Worm (Caenorhabditis elegans) whole organism, mixed stage, embryonic: ENCODE data around the gene wago-4.

ENCODE experiments used
- bed-3 ChIP-seq: fragments of 200-800 bp; sonication (Bioruptor generic); optimal IDR thresholded peaks from 3 replicates; lab custom pipeline; 2018; ENCODE audit warnings: mild to moderate bottlenecking, missing genetic modification characterization, moderate library complexity, missing compliant biosample characterization
- blmp-1 ChIP-seq: fragments of 150-350 bp; optimal IDR thresholded peaks from 2 replicates; lab custom pipeline; 2014; ENCODE audit warnings: missing biosample characterization, missing genetic modification characterization
- ceh-39 ChIP-seq: fragments of 150-350 bp; optimal IDR thresholded peaks from 2 replicates; lab custom pipeline; 2014; ENCODE audit warnings: missing biosample characterization, missing genetic modification characterization
- ceh-43 ChIP-seq: fragments of 200-800 bp; sonication (Bioruptor generic); optimal IDR thresholded peaks from 2 replicates; lab custom pipeline; 2018; ENCODE audit warnings: mild to moderate bottlenecking, missing genetic modification characterization, moderate library complexity, missing compliant biosample characterization
- ceh-83 ChIP-seq: fragments of 200-800 bp; sonication (Bioruptor generic); optimal IDR thresholded peaks from 2 replicates; lab custom pipeline; 2018; ENCODE audit warnings: mild to moderate bottlenecking, missing genetic modification characterization, missing compliant biosample characterization
- ces-1 ChIP-seq: fragments of 150-350 bp; optimal IDR thresholded peaks from 2 replicates; lab custom pipeline; 2014; ENCODE audit warnings: missing biosample characterization, missing genetic modification reagents, missing genetic modification characterization
- cnd-1 ChIP-seq: fragments of 200-800 bp; sonication (Bioruptor generic); optimal IDR thresholded peaks from 2 replicates; lab custom pipeline; 2018; ENCODE audit warnings: mild to moderate bottlenecking, missing genetic modification characterization, missing compliant biosample characterization
- drap-1 ChIP-seq: fragments of 200-800 bp; sonication (Bioruptor generic); optimal IDR thresholded peaks from 3 replicates; lab custom pipeline; 2018; ENCODE audit warnings: mild to moderate bottlenecking, missing genetic modification characterization, missing compliant biosample characterization
- elt-1 ChIP-seq: sonication (generic microtip); optimal IDR thresholded peaks from 2 replicates; lab custom pipeline; 2017; ENCODE audit warnings: missing genetic modification characterization, mild to moderate bottlenecking, missing compliant biosample characterization, antibody characterized with exemption, moderate library complexity, borderline replicate concordance; ENCODE audit not compliant: insufficient read depth
- elt-3 ChIP-seq: fragments of 150-350 bp; optimal IDR thresholded peaks from 2 replicates; lab custom pipeline; 2014; ENCODE audit warnings: missing biosample characterization, missing genetic modification characterization
- flh-1 ChIP-seq: fragments of 200-800 bp; sonication (Bioruptor generic); optimal IDR thresholded peaks from 2 replicates; lab custom pipeline; 2018; ENCODE audit warnings: mild to moderate bottlenecking, missing genetic modification characterization, moderate library complexity, missing compliant biosample characterization
- ham-2 ChIP-seq: fragments of 200-800 bp; sonication (Bioruptor generic); optimal IDR thresholded peaks from 2 replicates; lab custom pipeline; 2018; ENCODE audit warnings: mild to moderate bottlenecking, missing genetic modification characterization, missing compliant biosample characterization
- hlh-1 ChIP-seq: fragments of 150-350 bp; optimal IDR thresholded peaks from 2 replicates; lab custom pipeline; 2014; ENCODE audit warnings: missing biosample characterization, missing genetic modification reagents, missing genetic modification characterization
- lin-13 ChIP-seq: fragments of 150-350 bp; optimal IDR thresholded peaks from 2 replicates; lab custom pipeline; 2014; ENCODE audit warnings: missing biosample characterization, missing genetic modification characterization
- lin-32 ChIP-seq: fragments of 200-800 bp; sonication (Bioruptor generic); optimal IDR thresholded peaks from 2 replicates; lab custom pipeline; 2018; ENCODE audit warnings: mild to moderate bottlenecking, missing genetic modification characterization, missing compliant biosample characterization
- lsy-2 ChIP-seq: fragments of 150-350 bp; optimal IDR thresholded peaks from 2 replicates; lab custom pipeline; 2014; ENCODE audit warnings: missing biosample characterization, missing genetic modification characterization
- mab-5 ChIP-seq: fragments of 150-350 bp; optimal IDR thresholded peaks from 2 replicates; lab custom pipeline; 2014; ENCODE audit warnings: missing biosample characterization, missing genetic modification characterization
- mep-1 ChIP-seq: fragments of 150-350 bp; optimal IDR thresholded peaks from 2 replicates; lab custom pipeline; 2017; ENCODE audit warnings: missing biosample characterization, missing genetic modification reagents, missing genetic modification characterization, inconsistent platforms
- mls-2 ChIP-seq: sonication (generic microtip); optimal IDR thresholded peaks from 2 replicates; lab custom pipeline; 2016; ENCODE audit warnings: mild to moderate bottlenecking, missing genetic modification characterization, moderate library complexity, missing compliant biosample characterization
- nhr-12 ChIP-seq: fragments of 150-350 bp; optimal IDR thresholded peaks from 2 replicates; lab custom pipeline; 2014; ENCODE audit warnings: missing biosample characterization, missing genetic modification characterization
- nhr-2 ChIP-seq: fragments of 150-350 bp; optimal IDR thresholded peaks from 2 replicates; lab custom pipeline; 2014; ENCODE audit warnings: missing biosample characterization, missing genetic modification characterization
- nhr-237 ChIP-seq: fragments of 150-350 bp; optimal IDR thresholded peaks from 2 replicates; lab custom pipeline; 2014; ENCODE audit warnings: missing biosample characterization, missing genetic modification characterization
- nhr-28 ChIP-seq: fragments of 150-350 bp; optimal IDR thresholded peaks from 2 replicates; lab custom pipeline; 2014; ENCODE audit warnings: missing biosample characterization, missing genetic modification characterization
- nhr-76 ChIP-seq: sonication (generic microtip); optimal IDR thresholded peaks from 2 replicates; lab custom pipeline; 2017; ENCODE audit warnings: missing biosample characterization, missing genetic modification characterization
- sem-2 ChIP-seq: fragments of 200-800 bp; sonication (Bioruptor generic); optimal IDR thresholded peaks from 2 replicates; lab custom pipeline; 2018; ENCODE audit warnings: mild to moderate bottlenecking, missing genetic modification characterization, missing compliant biosample characterization
- snpc-4 ChIP-seq: fragments of 150-350 bp; optimal IDR thresholded peaks from 2 replicates; lab custom pipeline; 2014; ENCODE audit warnings: missing biosample characterization, missing genetic modification characterization
- sptf-1 ChIP-seq: sonication (generic microtip); optimal IDR thresholded peaks from 2 replicates; lab custom pipeline; 2017; ENCODE audit warnings: mild to moderate bottlenecking, missing genetic modification characterization, moderate library complexity, missing compliant biosample characterization
- tbx-8 ChIP-seq: fragments of 200-800 bp; sonication (Bioruptor generic); optimal IDR thresholded peaks from 2 replicates; lab custom pipeline; 2018; ENCODE audit warnings: mild to moderate bottlenecking, missing genetic modification characterization, moderate library complexity, missing compliant biosample characterization
- unc-120 ChIP-seq: sonication (generic microtip); optimal IDR thresholded peaks from 2 replicates; lab custom pipeline; 2017; ENCODE audit warnings: missing genetic modification characterization, missing compliant biosample characterization; ENCODE audit not compliant: poor library complexity, severe bottlenecking
- unc-39 ChIP-seq: fragments of 150-350 bp; optimal IDR thresholded peaks from 2 replicates; lab custom pipeline; 2014; ENCODE audit warnings: missing biosample characterization, missing genetic modification characterization
- unc-62 ChIP-seq: fragments of 150-350 bp; optimal IDR thresholded peaks from 2 replicates; lab custom pipeline; 2014; ENCODE audit warnings: missing biosample characterization, missing genetic modification reagents, missing genetic modification characterization
- zip-8 ChIP-seq: fragments of 150-350 bp; optimal IDR thresholded peaks from 2 replicates; lab custom pipeline; 2014; ENCODE audit warnings: missing biosample characterization, missing genetic modification characterization
- ztf-11 ChIP-seq: fragments of 150-350 bp; optimal IDR thresholded peaks from 2 replicates; lab custom pipeline; 2014; ENCODE audit warnings: missing biosample characterization, missing genetic modification characterization

wago-4 gene

ce11 chrII:12897942-12898341 is 21.4 kb upstream of the wago-4 start, which contains the start of gene clec-64:
clec-64 (plus strand) TSS chrII:12898242.
- TF ChIP-seq nhr-2 (tag; lab: Kevin White, UChicago) (no peak), ham-2 (no peak), ztf-11 (tag; lab: Kevin White, UChicago) (no peak), lin-13 (tag; lab: Kevin White, UChicago) (no peak), hlh-1 (tag; lab: Kevin White, UChicago) (no peak), sptf-1 (tag; lab: Kevin White, UChicago) (no peak), mls-2 (no peak), flh-1 (GFP tag; lab: Kevin White, UChicago) (no peak), nhr-12 (no peak), nhr-28 (no peak), unc-120 (tag; lab: Kevin White, UChicago) (no peak), zip-8 (no peak)

ce11 chrII:12901025-12901424 is 18.3 kb upstream of the wago-4 start, which contains the start of gene clec-65:
clec-65 (plus strand) TSS chrII:12901325.
- TF ChIP-seq unc-39 (tag; lab: Kevin White, UChicago) (no peak), zip-8 (no peak), drap-1 (GFP tag; lab: Kevin White, UChicago) (no peak), ceh-83 (GFP tag; lab: Kevin White, UChicago) (no peak), tbx-8 (GFP tag; lab: Kevin White, UChicago) (no peak), ham-2 (no peak), mab-5 (tag; lab: Kevin White, UChicago) (no peak), lsy-2 (no peak), blmp-1 (tag; lab: Kevin White, UChicago) (no peak), ceh-39 (tag; lab: Kevin White, UChicago) (no peak), nhr-76 (no peak), nhr-2 (tag; lab: Kevin White, UChicago) (no peak), nhr-28 (no peak)

ce11 chrII:12904174-12904573 is 15.2 kb upstream of the wago-4 start, which contains the start of gene clec-66:
clec-66 (plus strand) TSS chrII:12904398.
- TF ChIP-seq ham-2 = no peak
- TF ChIP-seq unc-39 (tag; lab: Kevin White, UChicago) = no peak
- TF ChIP-seq sem-2 (GFP tag; lab: Kevin White, UChicago) = no peak
- TF ChIP-seq mls-2 = no peak
- no peak for TF ChIP-seq zip-8
- no peak for TF ChIP-seq lsy-2
- no peak for TF ChIP-seq ceh-43 (GFP tag; lab: Kevin White, UChicago)
- no peak for TF ChIP-seq ces-1 (GFP tag; lab: Kevin White, UChicago)
- TF ChIP-seq ztf-11 (tag; lab: Kevin White, UChicago) = no peak
- no peak for TF ChIP-seq unc-62 (GFP tag; lab: Kevin White, UChicago)
- no peak for TF ChIP-seq nhr-28
- no peak for TF ChIP-seq mep-1 (tag; lab: Kevin White, UChicago)
- TF ChIP-seq nhr-237 (tag; lab: Kevin White, UChicago) = no peak
- TF ChIP-seq elt-3 = no peak
- TF ChIP-seq lin-13 (tag; lab: Kevin White, UChicago) = no peak
- no peak for TF ChIP-seq unc-120 (tag; lab: Kevin White, UChicago)
- TF ChIP-seq bed-3 = no peak

- TF ChIP-seq ceh-83 (GFP tag; lab: Kevin White, UChicago) (no peak), blmp-1 (tag; lab: Kevin White, UChicago) (no peak), snpc-4 (tag; lab: Kevin White, UChicago) (no peak), drap-1 (GFP tag; lab: Kevin White, UChicago) (no peak), lin-32 (GFP tag; lab: Kevin White, UChicago) (no peak), lsy-2 (no peak), ham-2 (no peak), cnd-1 (no peak), ceh-39 (tag; lab: Kevin White, UChicago) (no peak), sptf-1 (tag; lab: Kevin White, UChicago) (no peak), nhr-12 (no peak), unc-62 (GFP tag; lab: Kevin White, UChicago) (no peak), unc-39 (tag; lab: Kevin White, UChicago) (no peak), zip-8 (no peak)
- TF ChIP-seq, all 35 proteins: peak for 0
Observed at ce11 chrII:12907070-12907469, 12.3 kb upstream of the wago-4 start, which contains the start of gene nspb-11. nspb-11 (plus strand) TSS chrII:12907370.

- no peak for TF ChIP-seq bed-3
- no peak for TF ChIP-seq lin-13 (tag; lab: Kevin White, UChicago)
- no peak for TF ChIP-seq nhr-28
- no peak for TF ChIP-seq unc-39 (tag; lab: Kevin White, UChicago)
- no peak for TF ChIP-seq unc-120 (tag; lab: Kevin White, UChicago)
- TF ChIP-seq hlh-1 (tag; lab: Kevin White, UChicago) = no peak
- no peak for TF ChIP-seq ceh-43 (GFP tag; lab: Kevin White, UChicago)
- TF ChIP-seq nhr-12 = no peak
- TF ChIP-seq elt-3 = no peak
- no peak for TF ChIP-seq elt-1
- TF ChIP-seq ztf-11 (tag; lab: Kevin White, UChicago) = no peak
Observed at ce11 chrII:12908779-12909178, 10.6 kb upstream of the wago-4 start, which contains the start of gene ddn-2. ddn-2 (plus strand) TSS chrII:12909079.
